Fruit fly (Drosophila melanogaster) whole organism: ENCODE measurements around the gene Nup37.

Experiments used
- pan ChIP-seq: fragments of >200 bp; optimal IDR thresholded peaks from 2 replicates; lab custom pipeline; 2017
- psq ChIP-seq: fragments of >200 bp; optimal IDR thresholded peaks from 2 replicates; lab custom pipeline; 2017

DNA sequence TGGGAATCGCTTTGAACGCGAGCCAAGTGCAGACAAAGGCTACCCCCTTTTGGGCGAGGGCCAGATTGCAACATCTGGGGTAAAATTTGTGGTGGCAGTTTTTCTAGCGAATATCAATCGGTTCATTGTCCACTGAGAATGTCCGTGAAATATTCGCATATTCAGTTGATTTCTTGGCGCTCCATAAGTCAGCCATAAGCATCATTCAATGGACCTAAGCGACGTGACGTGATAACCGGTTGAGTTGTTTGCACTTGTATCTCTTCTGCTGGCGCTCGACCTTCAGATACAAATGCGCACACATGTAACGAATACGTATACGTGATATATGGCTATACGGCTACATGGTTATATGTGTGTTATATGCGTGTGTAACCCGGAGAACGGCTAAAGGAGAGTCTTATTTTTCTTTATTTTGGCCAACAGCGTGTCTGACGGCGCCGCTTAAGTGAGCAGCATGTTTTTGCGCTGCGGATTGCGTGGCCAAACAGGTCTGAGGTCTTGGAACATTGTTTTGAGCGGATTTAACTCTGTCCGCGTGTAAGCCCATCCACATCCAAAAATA lies 42.0 kb upstream of the Nup37 start:
- TF ChIP-seq pan (lab: Kevin White, UChicago) (no peak), psq (lab: Kevin White, UChicago) (no peak)
